Fruit fly (Drosophila melanogaster) whole organism, embryonic: ENCODE data around the gene CG43938.

Experiments
- ATbp ChIP-seq: fragments of 200-800 bp; sonication (Bioruptor generic); optimal IDR thresholded peaks from 2 replicates; lab custom pipeline; 2017; ENCODE audit warnings: missing biosample characterization, mild to moderate bottlenecking, missing genetic modification characterization, missing genetic modification reagents
- Awh ChIP-seq: fragments of 200-800 bp; sonication (Bioruptor generic); IDR thresholded peaks from 2 replicates; pipeline ENCODE4, ENCODE4 v1.3.6; 2022; ENCODE audit warnings: missing biosample characterization, missing genetic modification characterization
- C15 ChIP-seq: fragments of 200-800 bp; sonication (Bioruptor generic); IDR thresholded peaks from 3 replicates; pipeline ENCODE4 v1.3.6; 2022; ENCODE audit warnings: missing biosample characterization, missing genetic modification characterization
- CG10543 ChIP-seq: fragments of 200-800 bp; sonication (Bioruptor generic); optimal IDR thresholded peaks from 3 replicates; lab custom pipeline; 2017; ENCODE audit warnings: missing biosample characterization, mild to moderate bottlenecking, missing genetic modification characterization, moderate library complexity
- CG12104 ChIP-seq: fragments of 200-800 bp; sonication (Bioruptor generic); optimal IDR thresholded peaks from 3 replicates; lab custom pipeline; 2016; ENCODE audit warnings: missing biosample characterization, missing genetic modification characterization
- CG15073 ChIP-seq: fragments of 200-800 bp; sonication (Bioruptor generic); optimal IDR thresholded peaks from 2 replicates; lab custom pipeline; 2016; ENCODE audit warnings: missing biosample characterization, missing genetic modification characterization
- CG1602 ChIP-seq: fragments of 200-800 bp; sonication (Bioruptor generic); optimal IDR thresholded peaks from 3 replicates; lab custom pipeline; 2016; ENCODE audit warnings: missing biosample characterization, missing genetic modification characterization
- CG1832 ChIP-seq: fragments of 200-800 bp; sonication (Bioruptor generic); optimal IDR thresholded peaks from 2 replicates; lab custom pipeline; 2017; ENCODE audit warnings: missing biosample characterization, mild to moderate bottlenecking, missing genetic modification characterization, inconsistent platforms
- CG2202 ChIP-seq: fragments of 200-800 bp; sonication (Bioruptor generic); optimal IDR thresholded peaks from 2 replicates; lab custom pipeline; 2018; ENCODE audit warnings: missing biosample characterization, mild to moderate bottlenecking, missing genetic modification characterization
- CG2712 ChIP-seq: fragments of 200-800 bp; optimal IDR thresholded peaks from 3 replicates; lab custom pipeline; 2019; ENCODE audit warnings: missing biosample characterization, mild to moderate bottlenecking, missing genetic modification characterization, moderate library complexity
- CG34224 ChIP-seq: fragments of 200-800 bp; sonication (Bioruptor generic); IDR thresholded peaks from 3 replicates; pipeline ENCODE4 v1.3.6; 2022; ENCODE audit warnings: missing biosample characterization, missing genetic modification characterization; ENCODE audit not compliant: partially characterized antibody
- CG4360 ChIP-seq: fragments of 200-800 bp; sonication (Bioruptor generic); IDR thresholded peaks from 2 replicates; pipeline ENCODE4 v1.3.6; 2022; ENCODE audit warnings: missing biosample characterization, missing genetic modification characterization
- CG5180 ChIP-seq: fragments of 200-800 bp; sonication (Bioruptor generic); optimal IDR thresholded peaks from 3 replicates; lab custom pipeline; 2017; ENCODE audit warnings: missing biosample characterization, missing genetic modification characterization, mild to moderate bottlenecking, moderate library complexity, missing genetic modification reagents
- CG7745 ChIP-seq: fragments of 200-800 bp; sonication (Bioruptor generic); optimal IDR thresholded peaks from 2 replicates; lab custom pipeline; 2018; ENCODE audit warnings: missing biosample characterization, mild to moderate bottlenecking, missing genetic modification characterization, moderate library complexity
- CG8290 ChIP-seq, 3 experiments: fragments of 200-800 bp; sonication (Bioruptor generic); optimal IDR thresholded peaks; 2 replicates each; lab custom pipeline; 2016 to 2019; ENCODE audit warnings: missing biosample characterization in 3 of 3, missing genetic modification characterization in 3 of 3, mild to moderate bottlenecking in 2 of 3, moderate library complexity in 1 of 3
- CG9797 ChIP-seq: fragments of 200-800 bp; sonication (Bioruptor generic); optimal IDR thresholded peaks from 3 replicates; lab custom pipeline; 2018; ENCODE audit warnings: missing biosample characterization, mild to moderate bottlenecking, missing genetic modification characterization
- Doc2 ChIP-seq: fragments of 200-800 bp; sonication (Bioruptor generic); IDR thresholded peaks from 2 replicates; pipeline ENCODE4 v1.3.6; 2022; ENCODE audit warnings: missing biosample characterization, missing genetic modification characterization
- Elba2 ChIP-seq: fragments of 200-800 bp; sonication (Bioruptor generic); optimal IDR thresholded peaks from 3 replicates; lab custom pipeline; 2016; ENCODE audit warnings: missing biosample characterization, missing genetic modification characterization
- Hr78 ChIP-seq, 2 experiments: fragments of 200-800 bp in 1 of 2; fragments of >200 bp in 1 of 2; sonication (Bioruptor generic) in 1 of 2; optimal IDR thresholded peaks; 2 replicates each; lab custom pipeline; 2017 to 2019; ENCODE audit warnings: missing biosample characterization in 2 of 2, missing genetic modification characterization in 2 of 2, mild to moderate bottlenecking in 1 of 2, moderate library complexity in 1 of 2
- Nf-YA ChIP-seq: fragments of 200-800 bp; sonication (Bioruptor generic); IDR thresholded peaks from 2 replicates; pipeline ENCODE4 v1.3.6; 2022; ENCODE audit warnings: missing biosample characterization, missing genetic modification characterization
- abd-A ChIP-seq: fragments of 200-800 bp; sonication (Bioruptor generic); optimal IDR thresholded peaks from 3 replicates; lab custom pipeline; 2019; ENCODE audit warnings: missing biosample characterization, mild to moderate bottlenecking, missing genetic modification characterization, moderate library complexity
- az2 ChIP-seq: fragments of 200-800 bp; sonication (Bioruptor generic); optimal IDR thresholded peaks from 3 replicates; lab custom pipeline; 2016; ENCODE audit warnings: missing biosample characterization, missing genetic modification characterization
- bsh ChIP-seq, 2 experiments: fragments of 200-800 bp; sonication (Bioruptor generic); optimal IDR thresholded peaks; 2 replicates each; lab custom pipeline; 2017 to 2018; ENCODE audit warnings: mild to moderate bottlenecking in 2 of 2, missing biosample characterization in 2 of 2, missing genetic modification characterization in 2 of 2, moderate library complexity in 1 of 2
- cwo ChIP-seq: fragments of 200-800 bp; sonication (Bioruptor generic); optimal IDR thresholded peaks from 3 replicates; lab custom pipeline; 2017; ENCODE audit warnings: missing biosample characterization, missing genetic modification characterization, mild to moderate bottlenecking, moderate library complexity, missing genetic modification reagents
- disco-r ChIP-seq: fragments of 200-800 bp; sonication (Bioruptor generic); optimal IDR thresholded peaks from 2 replicates; lab custom pipeline; 2016; ENCODE audit warnings: missing biosample characterization, missing genetic modification characterization
- dysf ChIP-seq: fragments of 200-800 bp; sonication (Bioruptor generic); IDR thresholded peaks from 3 replicates; pipeline ENCODE4 v1.3.6; 2022; ENCODE audit warnings: missing biosample characterization, missing genetic modification characterization
- fd64A ChIP-seq: fragments of 200-800 bp; sonication (Bioruptor generic); optimal IDR thresholded peaks from 3 replicates; lab custom pipeline; 2018; ENCODE audit warnings: missing biosample characterization, mild to moderate bottlenecking, missing genetic modification characterization
- kni ChIP-seq: fragments of 200-800 bp; sonication (Bioruptor generic); optimal IDR thresholded peaks from 3 replicates; lab custom pipeline; 2017; ENCODE audit warnings: mild to moderate bottlenecking, missing biosample characterization, missing genetic modification reagents, missing genetic modification characterization
- nom ChIP-seq: fragments of 200-800 bp; sonication (Bioruptor generic); optimal IDR thresholded peaks from 2 replicates; lab custom pipeline; 2017; ENCODE audit warnings: missing biosample characterization, missing genetic modification characterization, mild to moderate bottlenecking, moderate library complexity, missing genetic modification reagents
- odd ChIP-seq: fragments of 200-800 bp; sonication (Bioruptor generic); optimal IDR thresholded peaks from 2 replicates; lab custom pipeline; 2017; ENCODE audit warnings: missing biosample characterization, mild to moderate bottlenecking, missing genetic modification characterization
- scrt ChIP-seq: fragments of 200-800 bp; sonication (Bioruptor generic); optimal IDR thresholded peaks from 2 replicates; lab custom pipeline; 2018; ENCODE audit warnings: missing biosample characterization, mild to moderate bottlenecking, missing genetic modification characterization, moderate library complexity
- sens ChIP-seq: fragments of 200-800 bp; sonication (Bioruptor generic); peaks from one replicate; lab custom pipeline; 2016; ENCODE audit warnings: missing biosample characterization, missing genetic modification characterization
- toy ChIP-seq: fragments of 200-800 bp; sonication (Bioruptor generic); IDR thresholded peaks from 2 replicates; pipeline ENCODE4 v1.3.6; 2022; ENCODE audit warnings: missing biosample characterization, missing genetic modification characterization
- vfl ChIP-seq: fragments of 200-800 bp; sonication (Bioruptor generic); optimal IDR thresholded peaks from 2 replicates; lab custom pipeline; 2016; ENCODE audit warnings: missing biosample characterization, missing genetic modification characterization
- wdn ChIP-seq: fragments of 200-800 bp; sonication (Bioruptor generic); IDR thresholded peaks from 2 replicates; pipeline ENCODE4 v1.3.6; 2022; ENCODE audit warnings: missing biosample characterization, missing genetic modification characterization
- zfh1 ChIP-seq: fragments of 200-800 bp; sonication (Bioruptor generic); IDR thresholded peaks from 3 replicates; pipeline ENCODE4 v1.3.6; 2022; ENCODE audit warnings: missing biosample characterization, missing genetic modification characterization

CG43938 gene

dm6 chr3L:21122522-21122923 is 1.1 kb downstream of the CG43938 start:
- TF ChIP-seq CG1602 (GFP tag; lab: Kevin White, UChicago) (no peak), az2 (GFP tag; lab: Kevin White, UChicago) (no peak), fd64A (GFP tag; lab: Kevin White, UChicago) (no peak), bsh (GFP tag; optimal IDR thresholded peaks at IDR 0.05; lab: Kevin White, UChicago) (peak in 1 of 2 experiments; percentile 76), cwo (no peak), vfl (GFP tag; lab: Kevin White, UChicago) (no peak), C15 (GFP tag; lab: Robert Waterston, UW) (no peak), nom (GFP tag; lab: Kevin White, UChicago) (peak; percentile 80), CG2712 (tag; lab: Kevin White, UChicago) (no peak), ATbp (GFP tag; lab: Kevin White, UChicago) (no peak)

dm6 chr3L:21123453-21123852 is 2.0 kb downstream of the CG43938 start, which contains the start of gene CG33284:
CG33284 (plus strand) TSS chr3L:21123753.
- TF ChIP-seq abd-A (tag; lab: Kevin White, UChicago) (no peak), dysf (GFP tag; lab: Robert Waterston, UW) (no peak), odd (no peak), CG9797 (GFP tag; lab: Kevin White, UChicago) (no peak), Awh (GFP tag; lab: Robert Waterston, UW) (no peak), CG10543 (no peak), Nf-YA (GFP tag; lab: Robert Waterston, UW) (no peak), CG2202 (tag; lab: Kevin White, UChicago) (no peak), wdn (no peak), Elba2 (GFP tag; lab: Kevin White, UChicago) (no peak), CG8290 (GFP tag; optimal IDR thresholded peaks at IDR 0.05; lab: Kevin White, UChicago) (no peak), CG8290 (tag; optimal IDR thresholded peaks at IDR 0.05; lab: Kevin White, UChicago) (no peak), CG12104 (no peak)

- TF ChIP-seq CG1832 (GFP tag; lab: Kevin White, UChicago) (peak; percentile 46), CG15073 (no peak), scrt (GFP tag; lab: Kevin White, UChicago) (no peak), sens (peak; percentile 59), zfh1 (GFP tag; lab: Robert Waterston, UW) (0 out of 3 replicates have a peak, but pooled peaks have one; percentile 8), disco-r (GFP tag; lab: Kevin White, UChicago) (no peak), CG5180 (GFP tag; lab: Kevin White, UChicago) (peak; percentile 62), kni (peak; percentile 11), CG7745 (tag; lab: Kevin White, UChicago) (no peak), Hr78 (GFP tag; optimal IDR thresholded peaks at IDR 0.05; lab: Kevin White, UChicago) (peak in 1 of 2 experiments; percentile 34), CG34224 (GFP tag; lab: Robert Waterston, UW) (no peak), toy (GFP tag; lab: Robert Waterston, UW) (no peak), CG4360 (GFP tag; lab: Robert Waterston, UW) (peak; percentile 80), Doc2 (GFP tag; lab: Robert Waterston, UW) (0 out of 2 replicates have a peak, but pooled peaks have one; percentile 30)
Measured at dm6 chr3L:21129682-21130081, 8.2 kb downstream of the CG43938 start.
